Worm (Caenorhabditis elegans): ENCODE results near the gene ifta-1.

Gene ifta-1

ce11 chrX:5505148-5505547, 47.4 kb downstream of the ifta-1 start, which contains the start of gene T23F2.2:
T23F2.2 (minus strand) TSS chrX:5505248.
- TF ChIP-seq cebp-1 (GFP tag; IDR thresholded peaks at IDR 0.05) (no peak), cebp-1 (tag; optimal IDR thresholded peaks at IDR 0.05) (no peak), madf-6 (GFP tag; IDR thresholded peaks at IDR 0.05) (no peak), ceh-79 (tag; optimal IDR thresholded peaks at IDR 0.05) (no peak), egrh-3 (GFP tag; IDR thresholded peaks at IDR 0.05) (no peak), nhr-120 (GFP tag; IDR thresholded peaks at IDR 0.05) (no peak), madf-10 (tag; optimal IDR thresholded peaks at IDR 0.05) (no peak), snpc-1.3 (tag; optimal IDR thresholded peaks at IDR 0.05; ENCODE audit: insufficient read depth) (no peak), tbx-9 (tag; optimal IDR thresholded peaks at IDR 0.05; ENCODE audit: borderline replicate concordance) (no peak), hlh-12 (tag; optimal IDR thresholded peaks at IDR 0.05) (no peak), rcor-1 (GFP tag; IDR thresholded peaks at IDR 0.05) (no peak), ztf-25 (GFP tag; IDR thresholded peaks at IDR 0.05) (no peak), hmg-1.2 (GFP tag; IDR thresholded peaks at IDR 0.05) (no peak), ceh-100 (GFP tag; IDR thresholded peaks at IDR 0.05) (no peak), F52B5.7 (tag; optimal IDR thresholded peaks at IDR 0.05) (no peak), F37B4.10 (GFP tag; IDR thresholded peaks at IDR 0.05) (no peak), ceh-40 (GFP tag; IDR thresholded peaks at IDR 0.05) (no peak)

All from whole organism, young adult.